Fruit fly (Drosophila melanogaster) whole organism: Measurements from ENCODE around the gene Vps60.

ENCODE experiments used
- CG8478 ChIP-seq: fragments of >200 bp; optimal IDR thresholded peaks from 2 replicates; lab custom pipeline; 2018; ENCODE audit warnings: inconsistent platforms
- Dll ChIP-seq: fragments of >200 bp; optimal IDR thresholded peaks from 2 replicates; lab custom pipeline; 2017
- EcR ChIP-seq, 2 experiments: fragments of >200 bp; optimal IDR thresholded peaks; 2 replicates each; lab custom pipeline; 2017; ENCODE audit warnings: missing biosample characterization in 2 of 2, missing genetic modification characterization in 2 of 2, missing genetic modification reagents in 2 of 2
- pan ChIP-seq: fragments of >200 bp; optimal IDR thresholded peaks from 2 replicates; lab custom pipeline; 2017
- psq ChIP-seq: fragments of >200 bp; optimal IDR thresholded peaks from 2 replicates; lab custom pipeline; 2017
- usp ChIP-seq: fragments of >200 bp; optimal IDR thresholded peaks from 2 replicates; lab custom pipeline; 2017; ENCODE audit warnings: missing biosample characterization, missing genetic modification characterization, mixed read lengths

Vps60 gene

dm6 chr3L:17656716-17657395 is 35.4 kb upstream of the Vps60 start:
- no peak for TF ChIP-seq EcR (GFP tag; optimal IDR thresholded peaks at IDR 0.05; lab: Kevin White, UChicago)
- TF ChIP-seq CG8478 (lab: Kevin White, UChicago) = no peak
- TF ChIP-seq psq (lab: Kevin White, UChicago) = no peak
- no peak for TF ChIP-seq pan (lab: Kevin White, UChicago)
- TF ChIP-seq usp (GFP tag; lab: Kevin White, UChicago) = no peak
- TF ChIP-seq Dll (lab: Kevin White, UChicago) = no peak

DNA sequence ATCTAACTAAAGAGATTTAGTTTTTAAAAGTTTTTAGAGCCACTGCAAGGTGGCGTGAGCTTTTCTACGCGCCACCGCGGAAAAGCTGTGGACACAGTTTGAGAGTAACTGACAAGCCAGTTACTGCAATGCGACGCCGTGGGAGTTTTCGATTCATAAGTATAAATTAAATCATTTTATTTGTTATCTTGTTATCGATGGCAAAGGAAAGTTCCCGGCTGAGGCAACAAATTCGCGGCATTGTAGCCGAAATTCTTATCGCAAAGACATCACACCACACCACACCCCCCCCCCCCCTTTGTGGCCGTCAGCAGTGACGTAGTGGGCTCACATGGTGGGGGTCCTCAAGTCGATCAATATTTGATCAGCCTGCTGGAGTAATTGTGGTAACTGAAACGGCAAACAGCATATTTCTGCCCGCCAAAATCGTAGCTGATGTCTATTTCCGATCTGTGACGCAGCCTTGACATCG is 34.4 kb upstream of the Vps60 start:
- TF ChIP-seq usp (GFP tag; lab: Kevin White, UChicago) (no peak), pan (lab: Kevin White, UChicago) (no peak), psq (lab: Kevin White, UChicago) (no peak), Dll (lab: Kevin White, UChicago) (no peak), CG8478 (lab: Kevin White, UChicago) (no peak), EcR (GFP tag; optimal IDR thresholded peaks at IDR 0.05; lab: Kevin White, UChicago) (no peak)

DNA sequence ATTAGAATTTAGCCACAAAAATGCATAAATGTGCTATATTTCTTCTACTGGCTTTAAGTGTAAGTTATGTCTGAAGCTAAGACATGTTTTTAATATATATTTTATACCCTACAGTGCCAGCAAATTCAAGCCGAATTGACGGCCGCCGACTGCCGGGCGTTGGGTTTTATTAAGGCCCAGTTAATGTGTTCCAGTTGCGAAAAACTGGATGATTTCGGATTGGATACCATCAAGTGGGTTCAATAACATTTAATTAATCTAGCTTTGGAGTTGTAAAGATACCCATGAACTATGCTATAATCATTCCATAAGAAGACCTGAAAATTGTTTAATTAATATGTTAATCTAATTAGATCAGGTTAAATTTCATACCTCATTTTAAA is 33.2 kb upstream of the Vps60 start:
- TF ChIP-seq Dll (lab: Kevin White, UChicago) = no peak
- no peak for TF ChIP-seq usp (GFP tag; lab: Kevin White, UChicago)
- no peak for TF ChIP-seq EcR (GFP tag; optimal IDR thresholded peaks at IDR 0.05; lab: Kevin White, UChicago)
- no peak for TF ChIP-seq psq (lab: Kevin White, UChicago)
- TF ChIP-seq pan (lab: Kevin White, UChicago) = no peak

DNA sequence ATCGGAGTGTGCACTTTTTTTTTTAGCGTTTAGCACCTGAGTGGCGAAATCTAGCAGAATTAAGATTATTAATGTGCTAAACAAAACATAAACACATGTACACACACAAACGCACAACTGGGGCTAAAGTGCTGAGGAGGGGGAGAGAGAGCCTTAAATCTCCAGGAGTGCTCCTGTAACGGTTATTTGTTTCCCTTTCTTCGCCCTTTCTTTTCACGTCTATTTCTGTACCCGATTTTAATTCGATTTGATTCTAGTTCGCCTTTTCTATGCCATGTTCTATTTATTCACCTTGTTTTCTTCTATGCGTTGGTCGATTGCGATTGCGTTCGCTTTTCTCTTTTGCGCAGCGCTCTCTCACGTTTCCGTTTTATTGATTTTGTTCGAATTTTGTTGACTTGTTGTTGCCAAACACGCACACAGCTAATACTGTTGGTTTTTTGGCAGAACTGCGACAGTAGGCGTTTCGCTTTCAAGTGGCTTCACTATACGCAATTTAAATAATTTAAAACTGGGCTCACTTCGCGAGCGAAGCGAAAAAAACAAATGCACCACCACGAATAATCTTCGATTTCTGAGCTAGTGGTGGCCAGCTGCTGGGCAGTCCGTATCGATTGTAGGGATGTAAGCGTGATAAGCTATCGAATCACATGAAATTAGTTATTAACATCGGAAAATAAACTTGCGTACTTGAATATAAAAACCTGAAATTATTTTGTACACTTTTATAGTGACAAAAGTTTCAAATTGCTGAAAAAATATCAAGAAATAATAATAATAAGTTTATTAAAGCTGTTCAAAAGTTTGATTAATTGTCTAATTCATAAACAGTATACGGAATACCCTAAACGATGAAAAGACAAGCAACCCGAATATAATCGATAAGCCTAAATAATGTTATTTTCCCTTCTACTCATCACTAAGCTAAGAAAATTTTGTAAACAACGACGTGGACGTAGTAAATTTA is 32.6 kb upstream of the Vps60 start, which contains the start of the genes Krn, Ndfip and CG7484:
Gene Krn (minus strand): TSS at position 580 of the 967 bp plus-strand sequence.
Gene Ndfip (minus strand): TSS at position 580 of the 967 bp plus-strand sequence.
Gene CG7484 (plus strand): TSS at position 917 of the 967 bp plus-strand sequence.
- no peak for TF ChIP-seq usp (GFP tag; lab: Kevin White, UChicago)
- peak; percentile 0 for TF ChIP-seq pan (lab: Kevin White, UChicago)
- no peak for TF ChIP-seq psq (lab: Kevin White, UChicago)
- no peak for TF ChIP-seq EcR (GFP tag; optimal IDR thresholded peaks at IDR 0.05; lab: Kevin White, UChicago)
- TF ChIP-seq CG8478 (lab: Kevin White, UChicago) = no peak
- no peak for TF ChIP-seq Dll (lab: Kevin White, UChicago)

DNA sequence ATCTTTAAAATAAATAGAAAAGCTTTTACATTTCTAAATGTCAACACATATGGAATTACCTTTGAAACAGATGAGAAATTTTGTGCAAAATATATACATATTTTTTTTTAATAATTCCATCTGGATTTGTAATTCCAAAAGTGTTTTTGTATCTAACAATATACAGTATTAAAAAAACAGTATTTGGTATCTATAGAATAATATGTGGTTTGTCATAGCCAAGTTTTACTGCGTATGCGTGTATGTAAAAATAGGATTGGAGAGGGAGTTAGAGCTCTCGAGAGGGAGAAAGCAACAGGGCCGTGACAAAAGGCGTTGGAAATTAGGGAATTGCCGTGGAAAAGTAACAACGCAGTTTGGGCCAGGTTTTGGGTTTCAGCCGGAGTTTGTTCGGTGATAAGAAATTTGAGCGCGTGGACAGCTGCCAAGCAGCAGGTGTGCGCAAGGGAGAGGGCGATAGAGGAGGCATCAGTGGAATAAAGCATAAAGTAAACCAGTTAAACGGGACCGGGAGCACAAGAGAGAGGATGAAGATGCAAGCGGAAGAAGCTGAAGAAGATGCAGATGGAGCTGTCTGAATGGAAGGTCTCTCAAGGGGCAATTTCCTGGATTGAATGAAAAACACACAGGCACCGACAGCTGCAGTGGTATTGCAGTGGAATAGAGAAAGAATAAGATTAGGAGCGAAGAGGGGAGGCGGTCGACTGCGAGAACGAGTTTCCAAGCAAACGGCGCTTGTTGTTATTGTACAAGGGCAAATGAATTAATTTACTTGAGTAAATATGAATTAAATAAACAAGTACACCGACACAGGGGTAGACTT is 31.7 kb upstream of the Vps60 start:
- no peak for TF ChIP-seq usp (GFP tag; lab: Kevin White, UChicago)
- TF ChIP-seq EcR (GFP tag; optimal IDR thresholded peaks at IDR 0.05; lab: Kevin White, UChicago) = peak in 1 of 2 experiments; percentile 45

DNA sequence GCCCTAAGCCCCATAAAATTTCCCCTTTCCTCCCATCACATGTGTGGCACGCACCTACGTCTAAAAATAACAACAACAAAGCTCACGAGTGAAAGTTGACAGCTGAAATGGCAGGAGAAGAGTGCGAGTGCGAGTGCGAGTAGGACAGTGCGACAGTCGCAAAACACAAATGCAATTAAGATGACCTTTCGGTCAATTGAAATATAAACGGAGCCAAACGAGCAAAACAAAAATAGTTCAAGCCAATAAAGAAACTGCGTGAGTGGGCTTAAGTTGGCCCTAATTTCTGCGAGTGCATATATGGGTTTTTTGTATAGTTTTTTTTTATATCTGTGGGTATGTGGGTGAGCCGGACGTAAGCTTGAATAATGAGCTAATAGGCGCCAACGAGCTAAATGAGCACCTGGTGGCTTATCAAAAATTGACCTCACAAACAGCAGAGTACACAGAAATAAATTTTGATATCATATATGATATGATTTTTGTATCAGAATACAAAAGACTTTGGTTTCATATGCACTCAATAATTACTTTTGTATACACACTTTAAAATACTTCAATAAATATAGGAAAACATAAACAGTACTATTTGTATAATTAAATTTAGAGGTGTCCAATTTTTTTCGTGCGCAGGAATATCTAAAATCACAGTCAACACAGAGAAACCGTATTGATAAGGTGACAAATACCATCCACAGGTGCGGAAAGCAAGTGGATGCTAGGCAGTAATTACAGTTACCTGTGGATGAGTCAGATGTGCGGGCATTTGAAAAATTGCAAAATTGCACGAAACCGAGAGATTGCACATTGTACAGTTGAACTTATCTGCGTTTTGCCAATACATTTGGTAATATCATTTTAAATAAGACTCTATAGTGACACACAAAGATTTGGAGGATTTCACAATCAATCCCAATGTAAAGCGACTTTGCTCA is 30.6 kb upstream of the Vps60 start:
- TF ChIP-seq pan (lab: Kevin White, UChicago) = no peak
- no peak for TF ChIP-seq psq (lab: Kevin White, UChicago)
- no peak for TF ChIP-seq CG8478 (lab: Kevin White, UChicago)

dm6 chr3L:17647543-17647942 is 26.1 kb upstream of the Vps60 start:
- no peak for TF ChIP-seq pan (lab: Kevin White, UChicago)
- TF ChIP-seq usp (GFP tag; lab: Kevin White, UChicago) = no peak
- no peak for TF ChIP-seq Dll (lab: Kevin White, UChicago)
- no peak for TF ChIP-seq CG8478 (lab: Kevin White, UChicago)
- TF ChIP-seq psq (lab: Kevin White, UChicago) = no peak
- no peak for TF ChIP-seq EcR (GFP tag; optimal IDR thresholded peaks at IDR 0.05; lab: Kevin White, UChicago)

DNA sequence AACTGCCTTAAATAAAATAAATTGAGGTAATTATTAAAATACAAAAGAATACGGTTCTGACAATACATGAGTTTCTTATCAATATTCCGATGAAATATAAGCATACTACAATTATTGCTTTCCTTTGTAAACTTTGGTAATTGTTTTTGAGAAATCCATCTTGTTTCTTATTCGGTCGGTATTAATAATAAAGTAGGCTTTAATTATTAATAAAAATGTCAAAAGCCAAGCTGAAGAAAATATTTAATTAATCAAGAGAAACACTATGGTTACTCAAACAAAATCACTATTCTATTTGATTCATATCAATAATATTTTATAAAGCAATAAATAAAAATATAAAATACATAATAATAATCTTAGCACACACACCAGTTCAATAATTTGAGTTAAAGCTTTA is 25.2 kb upstream of the Vps60 start, which contains the start of gene CG43085:
Gene CG43085 (minus strand): TSS at position 101 of the 400 bp plus-strand sequence.
- no peak for TF ChIP-seq Dll (lab: Kevin White, UChicago)
- TF ChIP-seq psq (lab: Kevin White, UChicago) = no peak
- TF ChIP-seq EcR (GFP tag; optimal IDR thresholded peaks at IDR 0.05; lab: Kevin White, UChicago) = no peak
- no peak for TF ChIP-seq pan (lab: Kevin White, UChicago)
- no peak for TF ChIP-seq CG8478 (lab: Kevin White, UChicago)
- no peak for TF ChIP-seq usp (GFP tag; lab: Kevin White, UChicago)

DNA sequence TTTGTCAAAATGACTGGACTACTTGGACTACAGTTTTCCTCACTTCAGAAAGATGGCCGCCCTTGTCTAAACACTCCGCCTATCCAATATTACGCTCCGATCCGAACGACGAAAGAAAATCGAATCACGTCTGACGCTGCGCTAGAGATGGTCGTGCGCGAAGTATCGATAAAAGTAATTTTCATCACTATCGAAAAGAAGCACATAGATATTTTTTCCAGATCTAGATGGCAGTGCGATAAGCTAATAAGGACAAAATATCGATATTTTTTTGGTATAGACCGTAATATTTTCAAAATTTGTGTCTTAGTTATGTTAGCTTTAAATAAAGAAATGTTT is 23.4 kb upstream of the Vps60 start, which contains the start of gene Pep:
Gene Pep (minus strand): TSS at position 131 of the 339 bp plus-strand sequence.
- no peak for TF ChIP-seq pan (lab: Kevin White, UChicago)
- TF ChIP-seq Dll (lab: Kevin White, UChicago) = no peak
- TF ChIP-seq usp (GFP tag; lab: Kevin White, UChicago) = no peak
- no peak for TF ChIP-seq EcR (GFP tag; optimal IDR thresholded peaks at IDR 0.05; lab: Kevin White, UChicago)
- TF ChIP-seq CG8478 (lab: Kevin White, UChicago) = no peak
- TF ChIP-seq psq (lab: Kevin White, UChicago) = no peak
